Worm (Caenorhabditis elegans) whole organism, L1 larva: ENCODE measurements around the gene srt-30.

Source experiments
- C04F5.9 ChIP-seq: sonication (generic microtip); optimal IDR thresholded peaks from 2 replicates; lab custom pipeline; 2016; ENCODE audit warnings: missing genetic modification characterization, missing compliant biosample characterization
- C34B4.2 ChIP-seq: sonication (generic microtip); optimal IDR thresholded peaks from 2 replicates; lab custom pipeline; 2017; ENCODE audit warnings: mild to moderate bottlenecking, missing genetic modification characterization, missing compliant biosample characterization
- F16B12.6 ChIP-seq: fragments of 150-350 bp; optimal IDR thresholded peaks from 2 replicates; lab custom pipeline; 2014; ENCODE audit warnings: missing biosample characterization, missing genetic modification characterization
- aha-1 ChIP-seq: fragments of 150-350 bp; optimal IDR thresholded peaks from 2 replicates; lab custom pipeline; 2014; ENCODE audit warnings: missing biosample characterization, missing genetic modification characterization
- alr-1 ChIP-seq: fragments of 200-800 bp; sonication (Bioruptor generic); optimal IDR thresholded peaks from 2 replicates; lab custom pipeline; 2018; ENCODE audit warnings: borderline replicate concordance, mild to moderate bottlenecking, missing genetic modification characterization, missing compliant biosample characterization
- ama-1 ChIP-seq: fragments of 150-350 bp; optimal IDR thresholded peaks from 2 replicates; lab custom pipeline; 2014
- blmp-1 ChIP-seq: fragments of 150-350 bp; optimal IDR thresholded peaks from 2 replicates; lab custom pipeline; 2014; ENCODE audit warnings: missing biosample characterization, missing genetic modification characterization
- ceh-8 ChIP-seq: fragments of 200-800 bp; sonication (Bioruptor generic); optimal IDR thresholded peaks from 2 replicates; lab custom pipeline; 2018; ENCODE audit warnings: mild to moderate bottlenecking, missing genetic modification characterization, moderate library complexity, missing compliant biosample characterization
- ceh-82 ChIP-seq, 3 experiments: fragments of 150-350 bp in 1 of 3; sonication (generic microtip) in 2 of 3; optimal IDR thresholded peaks; 2 replicates each; lab custom pipeline; 2014 to 2017; ENCODE audit warnings: missing biosample characterization in 3 of 3, missing genetic modification characterization in 3 of 3
- ceh-88 ChIP-seq: fragments of 200-800 bp; sonication (Bioruptor generic); IDR thresholded peaks from 2 replicates; pipeline ENCODE4 v1.3.6; 2022; ENCODE audit warnings: missing genetic modification characterization, missing compliant biosample characterization
- ceh-90 ChIP-seq: sonication (generic microtip); optimal IDR thresholded peaks from 2 replicates; lab custom pipeline; 2016; ENCODE audit warnings: missing genetic modification characterization, missing compliant biosample characterization
- dpl-1 ChIP-seq, 3 experiments: fragments of 150-350 bp in 2 of 3; sonication (generic microtip) in 1 of 3; optimal IDR thresholded peaks; 2 replicates each; lab custom pipeline; 2014 to 2017; ENCODE audit warnings: missing biosample characterization in 3 of 3, missing genetic modification characterization in 3 of 3, missing genetic modification reagents in 3 of 3
- dsc-1 ChIP-seq: sonication (generic microtip); optimal IDR thresholded peaks from 2 replicates; lab custom pipeline; 2016; ENCODE audit warnings: mild to moderate bottlenecking, missing genetic modification characterization, missing compliant biosample characterization
- efl-3 ChIP-seq: fragments of 200-800 bp; sonication (Bioruptor generic); optimal IDR thresholded peaks from 2 replicates; lab custom pipeline; 2018; ENCODE audit warnings: mild to moderate bottlenecking, missing genetic modification characterization, missing compliant biosample characterization
- elt-3 ChIP-seq, 6 experiments: fragments of 150-350 bp in 1 of 6; sonication (generic microtip); optimal IDR thresholded peaks; 2 replicates each; lab custom pipeline; 2017 to 2018; ENCODE audit warnings: missing biosample characterization in 6 of 6, missing genetic modification characterization in 6 of 6, inconsistent platforms in 1 of 6
- fkh-10 ChIP-seq: sonication (generic microtip); optimal IDR thresholded peaks from 2 replicates; lab custom pipeline; 2017; ENCODE audit warnings: missing biosample characterization, missing genetic modification reagents, missing genetic modification characterization
- fkh-4 ChIP-seq: sonication (generic microtip); optimal IDR thresholded peaks from 2 replicates; lab custom pipeline; 2016; ENCODE audit warnings: missing compliant biosample characterization, missing genetic modification characterization, borderline replicate concordance
- grh-1 ChIP-seq: fragments of 200-800 bp; sonication (Bioruptor generic); IDR thresholded peaks from 2 replicates; pipeline ENCODE4 v1.3.6; 2022; ENCODE audit warnings: missing genetic modification reagents, missing genetic modification characterization, missing compliant biosample characterization
- hlh-17 ChIP-seq: fragments of 200-800 bp; sonication (Bioruptor generic); optimal IDR thresholded peaks from 2 replicates; lab custom pipeline; 2018; ENCODE audit warnings: missing genetic modification characterization, mild to moderate bottlenecking, missing compliant biosample characterization, moderate library complexity, borderline replicate concordance
- hlh-4 ChIP-seq: sonication (generic microtip); optimal IDR thresholded peaks from 2 replicates; lab custom pipeline; 2016; ENCODE audit warnings: mild to moderate bottlenecking, missing genetic modification characterization, missing compliant biosample characterization
- hpl-2 ChIP-seq: fragments of 150-350 bp; optimal IDR thresholded peaks from 2 replicates; lab custom pipeline; 2014; ENCODE audit warnings: missing biosample characterization, missing genetic modification reagents, missing genetic modification characterization
- isw-1 ChIP-seq: fragments of 200-800 bp; sonication (Bioruptor generic); IDR thresholded peaks from 2 replicates; pipeline ENCODE4 v1.3.6; 2022; ENCODE audit warnings: missing genetic modification characterization, missing compliant biosample characterization
- lin-13 ChIP-seq: fragments of 150-350 bp; optimal IDR thresholded peaks from 2 replicates; lab custom pipeline; 2014; ENCODE audit warnings: missing biosample characterization, missing genetic modification reagents, missing genetic modification characterization
- lin-14 ChIP-seq: fragments of 200-800 bp; sonication (Bioruptor generic); optimal IDR thresholded peaks from 2 replicates; lab custom pipeline; 2018; ENCODE audit warnings: mild to moderate bottlenecking, missing genetic modification characterization, moderate library complexity, missing compliant biosample characterization
- lin-15B ChIP-seq: fragments of 150-350 bp; sonication (generic microtip); optimal IDR thresholded peaks from 3 replicates; lab custom pipeline; 2014; ENCODE audit warnings: missing biosample characterization, missing genetic modification characterization
- lin-35 ChIP-seq, 2 experiments: fragments of 150-350 bp; optimal IDR thresholded peaks; 2 replicates each; lab custom pipeline; 2014; ENCODE audit warnings: missing biosample characterization in 2 of 2, missing genetic modification characterization in 2 of 2, missing genetic modification reagents in 2 of 2
- lin-39 ChIP-seq: fragments of 150-350 bp; optimal IDR thresholded peaks from 2 replicates; lab custom pipeline; 2014; ENCODE audit warnings: missing biosample characterization, missing genetic modification reagents, missing genetic modification characterization
- lsy-2 ChIP-seq, 2 experiments: fragments of 150-350 bp; optimal IDR thresholded peaks; 2 replicates each; lab custom pipeline; 2014; ENCODE audit warnings: missing biosample characterization in 2 of 2, missing genetic modification characterization in 2 of 2
- mdl-1 ChIP-seq, 2 experiments: fragments of 150-350 bp; optimal IDR thresholded peaks; 2 replicates each; lab custom pipeline; 2014 to 2017; ENCODE audit warnings: missing biosample characterization in 2 of 2, missing genetic modification characterization in 2 of 2, inconsistent platforms in 1 of 2
- nhr-11 ChIP-seq: fragments of 150-350 bp; optimal IDR thresholded peaks from 2 replicates; lab custom pipeline; 2014; ENCODE audit warnings: missing biosample characterization, missing genetic modification characterization
- nhr-12 ChIP-seq: sonication (generic microtip); optimal IDR thresholded peaks from 2 replicates; lab custom pipeline; 2017; ENCODE audit warnings: missing biosample characterization, missing genetic modification characterization
- nhr-237 ChIP-seq: fragments of 150-350 bp; optimal IDR thresholded peaks from 2 replicates; lab custom pipeline; 2014; ENCODE audit warnings: missing biosample characterization, missing genetic modification characterization
- nhr-47 ChIP-seq: sonication (generic microtip); optimal IDR thresholded peaks from 2 replicates; lab custom pipeline; 2016; ENCODE audit warnings: mild to moderate bottlenecking, missing genetic modification characterization, moderate library complexity, missing compliant biosample characterization
- nhr-77 ChIP-seq: fragments of 150-350 bp; optimal IDR thresholded peaks from 2 replicates; lab custom pipeline; 2014; ENCODE audit warnings: missing biosample characterization, missing genetic modification characterization
- nhr-90 ChIP-seq: sonication (generic microtip); optimal IDR thresholded peaks from 2 replicates; lab custom pipeline; 2016; ENCODE audit warnings: mild to moderate bottlenecking, missing genetic modification characterization, missing compliant biosample characterization; ENCODE audit not compliant: poor library complexity
- pax-3 ChIP-seq: fragments of 200-800 bp; sonication (Bioruptor generic); optimal IDR thresholded peaks from 2 replicates; lab custom pipeline; 2018; ENCODE audit warnings: mild to moderate bottlenecking, missing genetic modification characterization, moderate library complexity, missing compliant biosample characterization
- rnt-1 ChIP-seq: sonication (generic microtip); optimal IDR thresholded peaks from 2 replicates; lab custom pipeline; 2016; ENCODE audit warnings: mild to moderate bottlenecking, missing genetic modification characterization, moderate library complexity, missing compliant biosample characterization
- snu-23 ChIP-seq: sonication (generic microtip); optimal IDR thresholded peaks from 2 replicates; lab custom pipeline; 2016; ENCODE audit warnings: missing genetic modification characterization, missing compliant biosample characterization
- sox-4 ChIP-seq: sonication (generic microtip); optimal IDR thresholded peaks from 2 replicates; lab custom pipeline; 2016; ENCODE audit warnings: missing genetic modification characterization, missing compliant biosample characterization
- sptf-1 ChIP-seq: fragments of 150-350 bp; optimal IDR thresholded peaks from 2 replicates; lab custom pipeline; 2014; ENCODE audit warnings: missing biosample characterization, missing genetic modification characterization
- sup-37 ChIP-seq: fragments of 200-800 bp; sonication (Bioruptor generic); optimal IDR thresholded peaks from 2 replicates; lab custom pipeline; 2018; ENCODE audit warnings: mild to moderate bottlenecking, missing genetic modification characterization, missing compliant biosample characterization
- tbx-2 ChIP-seq: sonication (generic microtip); optimal IDR thresholded peaks from 2 replicates; lab custom pipeline; 2016; ENCODE audit warnings: missing genetic modification characterization, missing compliant biosample characterization
- tlp-1 ChIP-seq: fragments of 150-350 bp; optimal IDR thresholded peaks from 2 replicates; lab custom pipeline; 2014; ENCODE audit warnings: missing biosample characterization, missing genetic modification characterization
- unc-130 ChIP-seq: fragments of 150-350 bp; optimal IDR thresholded peaks from 2 replicates; lab custom pipeline; 2017; ENCODE audit warnings: missing biosample characterization, missing genetic modification characterization, inconsistent platforms
- unc-30 ChIP-seq: sonication (generic microtip); optimal IDR thresholded peaks from 2 replicates; lab custom pipeline; 2017; ENCODE audit warnings: missing biosample characterization, missing genetic modification characterization
- unc-86 ChIP-seq: sonication (generic microtip); optimal IDR thresholded peaks from 2 replicates; lab custom pipeline; 2016; ENCODE audit warnings: missing genetic modification characterization, missing compliant biosample characterization
- xbp-1 ChIP-seq: sonication (generic microtip); optimal IDR thresholded peaks from 2 replicates; lab custom pipeline; 2016; ENCODE audit warnings: missing genetic modification characterization, missing compliant biosample characterization
- zip-4 ChIP-seq: fragments of 200-800 bp; sonication (Bioruptor generic); optimal IDR thresholded peaks from 2 replicates; lab custom pipeline; 2018; ENCODE audit warnings: mild to moderate bottlenecking, missing genetic modification characterization, moderate library complexity, missing compliant biosample characterization
- ztf-4 ChIP-seq: fragments of 150-350 bp; optimal IDR thresholded peaks from 2 replicates; lab custom pipeline; 2014; ENCODE audit warnings: missing biosample characterization, missing genetic modification characterization

srt-30 gene

DNA sequence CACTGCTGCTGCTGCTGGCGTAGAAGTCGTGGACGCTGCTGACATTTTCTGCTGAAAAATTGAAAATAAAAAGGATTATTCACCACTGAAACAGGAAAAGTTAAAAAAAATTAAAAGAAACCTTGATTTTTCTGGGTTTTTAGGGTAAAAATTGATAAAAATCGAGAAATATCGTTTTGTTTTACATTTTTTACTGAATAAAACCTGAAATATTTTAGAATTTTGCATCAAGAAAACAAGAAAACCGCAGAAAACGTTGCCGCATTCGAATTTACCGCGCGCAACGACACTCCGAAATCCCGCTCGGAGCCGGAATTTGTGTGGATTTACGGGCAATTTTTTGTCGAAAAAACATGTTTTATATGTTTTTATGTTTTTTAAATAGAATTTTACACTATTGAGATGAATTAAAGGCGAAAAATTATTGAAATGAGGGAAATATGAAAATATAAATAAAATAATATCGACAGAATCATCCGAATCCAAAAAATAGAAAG lies 40.8 kb downstream of the srt-30 start, which contains the start of gene chk-1 (continued):
- TF ChIP-seq ceh-82 (tag; optimal IDR thresholded peaks at IDR 0.05; lab: Kevin White, UChicago) (peak; percentile 55 to 59 (median 57)), tlp-1 (tag; lab: Kevin White, UChicago) (no peak), mdl-1 (tag; optimal IDR thresholded peaks at IDR 0.05; lab: Kevin White, UChicago) (peak in 1 of 2 experiments; percentile 60), pax-3 (tag; lab: Kevin White, UChicago) (no peak), lin-15B (peak; percentile 72), fkh-4 (tag; lab: Kevin White, UChicago) (no peak), nhr-11 (tag; lab: Kevin White, UChicago) (no peak), lin-13 (GFP tag; lab: Kevin White, UChicago) (peak; percentile 32), F16B12.6 (tag; lab: Kevin White, UChicago) (peak; percentile 43), blmp-1 (tag; lab: Kevin White, UChicago) (peak; percentile 61), unc-30 (tag; lab: Kevin White, UChicago) (no peak), elt-3 (tag; optimal IDR thresholded peaks at IDR 0.05; lab: Kevin White, UChicago) (peak in 3 of 6 experiments; percentile 15 to 70 (median 28)), nhr-90 (tag; lab: Kevin White, UChicago) (peak; percentile 48), snu-23 (GFP tag; lab: Kevin White, UChicago) (peak; percentile 76), rnt-1 (tag; lab: Kevin White, UChicago) (peak; percentile 82)

DNA sequence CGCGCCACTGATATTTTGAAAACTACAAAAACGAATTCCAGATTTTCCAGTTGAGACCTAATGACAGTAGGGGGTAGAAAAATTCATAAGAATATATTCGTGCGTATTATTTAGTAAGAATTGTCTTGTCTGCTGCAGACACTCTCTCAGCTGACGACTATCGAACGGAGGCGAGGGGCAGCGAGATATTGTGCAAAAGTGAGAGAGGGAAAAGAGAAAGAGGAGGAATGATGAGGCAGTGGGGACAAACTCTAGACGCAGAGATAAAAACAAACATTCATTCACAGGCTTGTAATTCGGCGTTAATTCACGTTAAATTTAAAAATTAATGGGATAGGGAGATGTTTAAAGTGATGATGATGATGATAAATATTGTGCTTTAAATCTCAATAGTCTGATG lies 43.4 kb downstream of the srt-30 start, which contains the start of gene gid-7:
gid-7 (minus strand) TSS at position 188 of the 400 bp plus-strand sequence.
- TF ChIP-seq nhr-11 (tag; lab: Kevin White, UChicago), result peak; percentile 4
- TF ChIP-seq ceh-8 (GFP tag; lab: Kevin White, UChicago), result no peak
- TF ChIP-seq C04F5.9 (tag; lab: Kevin White, UChicago), result no peak
- no peak for TF ChIP-seq zip-4 (GFP tag; lab: Kevin White, UChicago)
- peak; percentile 56 to 61 for TF ChIP-seq lin-35 (GFP tag; optimal IDR thresholded peaks at IDR 0.05; lab: Kevin White, UChicago)
- TF ChIP-seq C34B4.2, result no peak
- TF ChIP-seq pax-3 (tag; lab: Kevin White, UChicago), result no peak
- no peak for TF ChIP-seq aha-1 (tag; lab: Kevin White, UChicago)
- TF ChIP-seq nhr-12 (tag; lab: Kevin White, UChicago), result no peak
- TF ChIP-seq lin-14 (GFP tag; lab: Kevin White, UChicago), result no peak
- TF ChIP-seq nhr-47 (tag; lab: Kevin White, UChicago), result peak; percentile 40
- TF ChIP-seq dpl-1 (GFP tag; optimal IDR thresholded peaks at IDR 0.05; lab: Kevin White, UChicago), result peak; percentile 28 to 61 (median 60)
- peak; percentile 35 for TF ChIP-seq xbp-1 (tag; lab: Kevin White, UChicago)
- no peak for TF ChIP-seq hlh-4 (tag; lab: Kevin White, UChicago)
- TF ChIP-seq isw-1 (GFP tag; lab: Robert Waterston, UW), result no peak
- TF ChIP-seq mdl-1 (tag; optimal IDR thresholded peaks at IDR 0.05; lab: Kevin White, UChicago), result peak in 1 of 2 experiments; percentile 39
- TF ChIP-seq rnt-1 (tag; lab: Kevin White, UChicago), result no peak
- TF ChIP-seq lsy-2 (tag; optimal IDR thresholded peaks at IDR 0.05; lab: Kevin White, UChicago), result peak; percentile 36 to 45
- TF ChIP-seq ceh-82 (tag; optimal IDR thresholded peaks at IDR 0.05; lab: Kevin White, UChicago), result no peak
- no peak for TF ChIP-seq nhr-77 (tag; lab: Kevin White, UChicago)
- no peak for TF ChIP-seq lin-13 (GFP tag; lab: Kevin White, UChicago)
- TF ChIP-seq ama-1 (lab: Kevin White, UChicago), result no peak
- no peak for TF ChIP-seq elt-3 (tag; optimal IDR thresholded peaks at IDR 0.05; lab: Kevin White, UChicago)
- TF ChIP-seq nhr-90 (tag; lab: Kevin White, UChicago), result no peak
- TF ChIP-seq hlh-17 (GFP tag; lab: Kevin White, UChicago), result no peak
- TF ChIP-seq efl-3, result no peak
- no peak for TF ChIP-seq nhr-237 (tag; lab: Kevin White, UChicago)
- TF ChIP-seq F16B12.6 (tag; lab: Kevin White, UChicago), result no peak
- TF ChIP-seq grh-1 (GFP tag; lab: Robert Waterston, UW), result no peak
- TF ChIP-seq lin-39, result no peak
- no peak for TF ChIP-seq tlp-1 (tag; lab: Kevin White, UChicago)
- TF ChIP-seq fkh-10, result no peak
- TF ChIP-seq tbx-2 (tag; lab: Kevin White, UChicago), result peak; percentile 39
- peak; percentile 33 for TF ChIP-seq unc-86
- TF ChIP-seq alr-1 (tag; lab: Kevin White, UChicago), result no peak
- no peak for TF ChIP-seq ceh-88 (GFP tag; lab: Robert Waterston, UW)
- no peak for TF ChIP-seq hpl-2
- no peak for TF ChIP-seq unc-130 (tag; lab: Kevin White, UChicago)
- TF ChIP-seq sox-4, result no peak
- TF ChIP-seq dsc-1, result peak; percentile 28
- TF ChIP-seq sptf-1, result no peak
- no peak for TF ChIP-seq ztf-4 (tag; lab: Kevin White, UChicago)
- no peak for TF ChIP-seq sup-37
- TF ChIP-seq ceh-90, result no peak
